Worm (Caenorhabditis elegans) whole organism, L2 larva: ENCODE measurements around the gene grl-28.

ENCODE experiments used
- R02D3.7 ChIP-seq: fragments of 150-350 bp; optimal IDR thresholded peaks from 2 replicates; lab custom pipeline; 2014; ENCODE audit warnings: missing biosample characterization, missing genetic modification characterization
- ama-1 ChIP-seq: fragments of 150-350 bp; optimal IDR thresholded peaks from 2 replicates; lab custom pipeline; 2018; ENCODE audit warnings: inconsistent platforms
- elt-3 ChIP-seq: sonication (generic microtip); optimal IDR thresholded peaks from 2 replicates; lab custom pipeline; 2017; ENCODE audit warnings: missing biosample characterization, missing genetic modification characterization
- lin-39 ChIP-seq: fragments of 150-350 bp; optimal IDR thresholded peaks from 2 replicates; lab custom pipeline; 2014; ENCODE audit warnings: missing biosample characterization, missing genetic modification reagents, missing genetic modification characterization
- lsy-2 ChIP-seq, 2 experiments: fragments of 150-350 bp in 1 of 2; sonication (generic microtip) in 1 of 2; optimal IDR thresholded peaks; 2 replicates each; lab custom pipeline; 2014 to 2017; ENCODE audit warnings: missing biosample characterization in 2 of 2, missing genetic modification characterization in 2 of 2
- mdl-1 ChIP-seq, 2 experiments: fragments of 150-350 bp in 1 of 2; sonication (generic microtip) in 1 of 2; optimal IDR thresholded peaks; 2 replicates each; lab custom pipeline; 2017; ENCODE audit warnings: missing biosample characterization in 2 of 2, missing genetic modification characterization in 2 of 2
- nhr-12 ChIP-seq: fragments of 150-350 bp; optimal IDR thresholded peaks from 2 replicates; lab custom pipeline; 2014; ENCODE audit warnings: missing biosample characterization, missing genetic modification characterization
- unc-62 ChIP-seq: fragments of 150-350 bp; optimal IDR thresholded peaks from 2 replicates; lab custom pipeline; 2014; ENCODE audit warnings: missing biosample characterization, missing genetic modification reagents, missing genetic modification characterization
- ztf-11 ChIP-seq: sonication (generic microtip); optimal IDR thresholded peaks from 2 replicates; lab custom pipeline; 2017; ENCODE audit warnings: missing biosample characterization, missing genetic modification characterization

- TF ChIP-seq elt-3 (tag; lab: Kevin White, UChicago) = no peak
- TF ChIP-seq mdl-1 (tag; optimal IDR thresholded peaks at IDR 0.05; lab: Kevin White, UChicago) = no peak
- no peak for TF ChIP-seq ama-1 (lab: Kevin White, UChicago)
- no peak for TF ChIP-seq ztf-11 (tag; lab: Kevin White, UChicago)
- no peak for TF ChIP-seq unc-62 (GFP tag; lab: Kevin White, UChicago)
- no peak for TF ChIP-seq lin-39 (tag; lab: Kevin White, UChicago)
- TF ChIP-seq nhr-12 (tag; lab: Kevin White, UChicago) = no peak
- TF ChIP-seq lsy-2 (tag; optimal IDR thresholded peaks at IDR 0.05; lab: Kevin White, UChicago) = no peak
- no peak for TF ChIP-seq R02D3.7 (tag; lab: Kevin White, UChicago)
Observed at ce11 chrV:3579248-3579647, 27.6 kb upstream of the grl-28 start.
